Worm (Caenorhabditis elegans) whole organism, L4 larva: ENCODE measurements around the gene bath-21.

ENCODE experiments used
- F37D6.2 ChIP-seq: sonication (generic microtip); optimal IDR thresholded peaks from 2 replicates; lab custom pipeline; 2016; ENCODE audit warnings: mild to moderate bottlenecking, missing genetic modification characterization, missing compliant biosample characterization
- Y48G9A.11 ChIP-seq: fragments of 200-800 bp; sonication (Bioruptor generic); IDR thresholded peaks from 2 replicates; pipeline ENCODE4 v1.3.6; 2022; ENCODE audit warnings: missing genetic modification reagents, missing genetic modification characterization, missing compliant biosample characterization
- aha-1 ChIP-seq: fragments of 150-350 bp; peaks from one replicate; lab custom pipeline; 2014; ENCODE audit warnings: missing biosample characterization, missing genetic modification characterization
- aly-2 ChIP-seq: sonication (generic microtip); optimal IDR thresholded peaks from 2 replicates; lab custom pipeline; 2018; ENCODE audit warnings: missing biosample characterization, missing genetic modification characterization
- ceh-20 ChIP-seq: fragments of 200-800 bp; sonication (Bioruptor generic); IDR thresholded peaks from 2 replicates; pipeline ENCODE4 v1.3.6; 2022; ENCODE audit warnings: missing genetic modification reagents, missing genetic modification characterization, missing compliant biosample characterization
- ceh-28 ChIP-seq: fragments of 150-350 bp; optimal IDR thresholded peaks from 2 replicates; lab custom pipeline; 2014; ENCODE audit warnings: missing biosample characterization, missing genetic modification reagents, missing genetic modification characterization
- ces-1 ChIP-seq: fragments of 150-350 bp; sonication (generic microtip); optimal IDR thresholded peaks from 4 replicates; lab custom pipeline; 2014; ENCODE audit warnings: missing biosample characterization, missing genetic modification reagents, missing genetic modification characterization
- dmd-6 ChIP-seq: fragments of 200-800 bp; sonication (Bioruptor generic); IDR thresholded peaks from 2 replicates; pipeline ENCODE4 v1.3.6; 2022; ENCODE audit warnings: missing genetic modification reagents, missing genetic modification characterization, missing compliant biosample characterization
- dmd-8 ChIP-seq: fragments of 200-800 bp; sonication (Bioruptor generic); IDR thresholded peaks from 2 replicates; pipeline ENCODE4 v1.3.6; 2022; ENCODE audit warnings: missing genetic modification characterization, missing compliant biosample characterization
- dmd-9 ChIP-seq: fragments of 200-800 bp; sonication (Bioruptor generic); IDR thresholded peaks from 2 replicates; pipeline ENCODE4 v1.3.6; 2022; ENCODE audit warnings: missing genetic modification reagents, missing genetic modification characterization, missing compliant biosample characterization
- dpl-1 ChIP-seq: fragments of 150-350 bp; optimal IDR thresholded peaks from 2 replicates; lab custom pipeline; 2014; ENCODE audit warnings: missing biosample characterization, missing genetic modification reagents, missing genetic modification characterization
- fkh-10 ChIP-seq: fragments of 150-350 bp; optimal IDR thresholded peaks from 2 replicates; lab custom pipeline; 2014; ENCODE audit warnings: missing biosample characterization, missing genetic modification reagents, missing genetic modification characterization
- hif-1 ChIP-seq, 2 experiments: sonication (generic microtip); optimal IDR thresholded peaks; 2 replicates each; lab custom pipeline; 2016 to 2017; ENCODE audit warnings: missing compliant biosample characterization in 2 of 2, missing genetic modification characterization in 2 of 2, missing genetic modification reagents in 2 of 2, missing genotype in 2 of 2, mild to moderate bottlenecking in 1 of 2
- hlh-11 ChIP-seq: fragments of 200-800 bp; sonication (Bioruptor generic); optimal IDR thresholded peaks from 2 replicates; lab custom pipeline; 2018; ENCODE audit warnings: mild to moderate bottlenecking, missing genetic modification characterization, missing compliant biosample characterization
- hmg-1.1 ChIP-seq: fragments of 200-800 bp; sonication (Bioruptor generic); IDR thresholded peaks from 2 replicates; pipeline ENCODE4 v1.3.6; 2022; ENCODE audit warnings: missing genetic modification reagents, missing genetic modification characterization, missing compliant biosample characterization
- lin-13 ChIP-seq: fragments of 150-350 bp; optimal IDR thresholded peaks from 2 replicates; lab custom pipeline; 2014; ENCODE audit warnings: missing biosample characterization, missing genetic modification reagents, missing genetic modification characterization
- lin-15B ChIP-seq: fragments of 150-350 bp; sonication (generic microtip); optimal IDR thresholded peaks from 3 replicates; lab custom pipeline; 2014; ENCODE audit warnings: missing biosample characterization, missing genetic modification characterization
- lin-38 ChIP-seq: fragments of 200-800 bp; sonication (Bioruptor generic); IDR thresholded peaks from 2 replicates; pipeline ENCODE4 v1.3.6; 2022; ENCODE audit warnings: missing genetic modification reagents, missing genetic modification characterization, missing compliant biosample characterization
- lsy-2 ChIP-seq, 2 experiments: fragments of 150-350 bp in 1 of 2; sonication (generic microtip) in 1 of 2; optimal IDR thresholded peaks; 2 replicates each; lab custom pipeline; 2014 to 2017; ENCODE audit warnings: missing biosample characterization in 2 of 2, missing genetic modification characterization in 2 of 2
- mdl-1 ChIP-seq, 2 experiments: fragments of 150-350 bp in 1 of 2; sonication (generic microtip) in 1 of 2; optimal IDR thresholded peaks; 2 replicates each; lab custom pipeline; 2014 to 2017; ENCODE audit warnings: missing biosample characterization in 2 of 2, missing genetic modification characterization in 2 of 2
- mes-2 ChIP-seq: sonication (generic microtip); optimal IDR thresholded peaks from 2 replicates; lab custom pipeline; 2016; ENCODE audit warnings: missing genotype, mild to moderate bottlenecking, missing genetic modification characterization, missing compliant biosample characterization; ENCODE audit not compliant: poor library complexity, severe bottlenecking
- nhr-10 ChIP-seq: fragments of 150-350 bp; optimal IDR thresholded peaks from 2 replicates; lab custom pipeline; 2014; ENCODE audit warnings: missing biosample characterization, missing genetic modification characterization
- nhr-11 ChIP-seq: fragments of 150-350 bp; optimal IDR thresholded peaks from 2 replicates; lab custom pipeline; 2014; ENCODE audit warnings: missing biosample characterization, missing genetic modification characterization
- nhr-28 ChIP-seq: fragments of 150-350 bp; optimal IDR thresholded peaks from 2 replicates; lab custom pipeline; 2014; ENCODE audit warnings: missing biosample characterization, missing genetic modification characterization
- nhr-6 ChIP-seq: fragments of 150-350 bp; optimal IDR thresholded peaks from 2 replicates; lab custom pipeline; 2014; ENCODE audit warnings: missing biosample characterization, missing genetic modification characterization
- nhr-76 ChIP-seq: fragments of 150-350 bp; optimal IDR thresholded peaks from 2 replicates; lab custom pipeline; 2014; ENCODE audit warnings: missing biosample characterization, missing genetic modification characterization
- set-16 ChIP-seq: fragments of 200-800 bp; sonication (Bioruptor generic); IDR thresholded peaks from 2 replicates; pipeline ENCODE4 v1.3.6; 2022; ENCODE audit warnings: missing genetic modification reagents, missing genetic modification characterization, missing compliant biosample characterization
- skn-1 ChIP-seq: fragments of 150-350 bp; optimal IDR thresholded peaks from 2 replicates; lab custom pipeline; 2014; ENCODE audit warnings: missing biosample characterization, missing genetic modification characterization
- spr-1 ChIP-seq: sonication (generic microtip); optimal IDR thresholded peaks from 2 replicates; lab custom pipeline; 2016; ENCODE audit warnings: mild to moderate bottlenecking, missing genetic modification characterization, missing compliant biosample characterization
- unc-130 ChIP-seq: sonication (generic microtip); optimal IDR thresholded peaks from 2 replicates; lab custom pipeline; 2016; ENCODE audit warnings: missing genetic modification reagents, missing genetic modification characterization, missing compliant biosample characterization
- unc-62 ChIP-seq, 3 experiments: fragments of 150-350 bp in 1 of 3; sonication (generic microtip); optimal IDR thresholded peaks in 2 of 3; peaks in 1 of 3; 1 replicate in 1 of 3; 2 replicates in 2 of 3; lab custom pipeline; 2014 to 2017; ENCODE audit warnings: missing biosample characterization in 3 of 3, missing genetic modification characterization in 3 of 3, missing genetic modification reagents in 3 of 3, missing genotype in 1 of 3
- vab-7 ChIP-seq: fragments of 200-800 bp; sonication (Bioruptor generic); IDR thresholded peaks from 2 replicates; pipeline ENCODE4 v1.3.6; 2022; ENCODE audit warnings: missing genetic modification reagents, missing genetic modification characterization, missing compliant biosample characterization
- zag-1 ChIP-seq: fragments of 150-350 bp; optimal IDR thresholded peaks from 2 replicates; lab custom pipeline; 2014; ENCODE audit warnings: missing biosample characterization, missing genetic modification characterization
- zfp-3 ChIP-seq: fragments of 200-800 bp; sonication (Bioruptor generic); conservative IDR thresholded peaks from 2 replicates; pipeline ENCODE4 v1.3.6; 2022; ENCODE audit warnings: missing genetic modification reagents, missing genetic modification characterization, missing compliant biosample characterization
- ztf-11 ChIP-seq: fragments of 150-350 bp; optimal IDR thresholded peaks from 2 replicates; lab custom pipeline; 2014; ENCODE audit warnings: missing biosample characterization, missing genetic modification characterization

bath-21 gene

ce11 chrII:2026525-2026924 is at the start of gene bath-21:
Gene bath-21, minus strand, starts transcription at chrII:2026625.
- TF ChIP-seq ceh-28, result no peak
- no peak for TF ChIP-seq mdl-1 (tag; optimal IDR thresholded peaks at IDR 0.05; lab: Kevin White, UChicago)
- TF ChIP-seq dmd-9, result no peak
- peak in 1 of 2 experiments; percentile 84 for TF ChIP-seq unc-62 (GFP tag; optimal IDR thresholded peaks at IDR 0.05 in 1 of 2; lab: Kevin White, UChicago)
- TF ChIP-seq unc-62 (tag; optimal IDR thresholded peaks at IDR 0.05; lab: Kevin White, UChicago), result no peak
- no peak for TF ChIP-seq zfp-3 (GFP tag; lab: Robert Waterston, UW)
- TF ChIP-seq, all 104 proteins: peak for 1

- TF ChIP-seq lin-15B (tag; lab: Kevin White, UChicago) (no peak), aly-2 (tag; lab: Kevin White, UChicago) (no peak), nhr-28 (tag; lab: Kevin White, UChicago) (no peak), dmd-8 (GFP tag; lab: Robert Waterston, UW) (no peak), set-16 (GFP tag; lab: Robert Waterston, UW) (no peak), hif-1 (tag; optimal IDR thresholded peaks at IDR 0.05; lab: Kevin White, UChicago) (no peak), unc-130 (no peak), vab-7 (no peak), hlh-11 (tag; lab: Kevin White, UChicago) (no peak), F37D6.2 (tag; lab: Kevin White, UChicago) (no peak), Y48G9A.11 (no peak), skn-1 (tag; lab: Kevin White, UChicago) (no peak)
These were observed 49.1 kb upstream of the bath-21 start, which contains the start of gene F07E5.8 for ce11 chrII:2075513-2075912. Gene F07E5.8, minus strand, starts transcription at chrII:2075613.

ce11 chrII:2071429-2071828 is 45.0 kb upstream of the bath-21 start, which contains the start of gene F07E5.7:
Gene F07E5.7, minus strand, starts transcription at chrII:2071529.
- TF ChIP-seq nhr-10 (tag; lab: Kevin White, UChicago) (no peak), aha-1 (tag; lab: Kevin White, UChicago) (no peak), nhr-76 (tag; lab: Kevin White, UChicago) (no peak), nhr-6 (no peak), ztf-11 (tag; lab: Kevin White, UChicago) (no peak)

ce11 chrII:2067451-2068021 is 41.1 kb upstream of the bath-21 start, which contains the start of gene F07E5.12:
Gene F07E5.12, plus strand, starts transcription at chrII:2067971.
- TF ChIP-seq aha-1 (tag; lab: Kevin White, UChicago), result peak; percentile 23

- TF ChIP-seq unc-62 (GFP tag; optimal IDR thresholded peaks at IDR 0.05 in 1 of 2; lab: Kevin White, UChicago) (no peak), unc-62 (tag; optimal IDR thresholded peaks at IDR 0.05; lab: Kevin White, UChicago) (no peak), lin-38 (no peak), aha-1 (tag; lab: Kevin White, UChicago) (no peak)
These were observed 38.1 kb upstream of the bath-21 start, which contains the start of gene fbxb-6 for ce11 chrII:2064497-2064896. Gene fbxb-6, plus strand, starts transcription at chrII:2064797.

DNA sequence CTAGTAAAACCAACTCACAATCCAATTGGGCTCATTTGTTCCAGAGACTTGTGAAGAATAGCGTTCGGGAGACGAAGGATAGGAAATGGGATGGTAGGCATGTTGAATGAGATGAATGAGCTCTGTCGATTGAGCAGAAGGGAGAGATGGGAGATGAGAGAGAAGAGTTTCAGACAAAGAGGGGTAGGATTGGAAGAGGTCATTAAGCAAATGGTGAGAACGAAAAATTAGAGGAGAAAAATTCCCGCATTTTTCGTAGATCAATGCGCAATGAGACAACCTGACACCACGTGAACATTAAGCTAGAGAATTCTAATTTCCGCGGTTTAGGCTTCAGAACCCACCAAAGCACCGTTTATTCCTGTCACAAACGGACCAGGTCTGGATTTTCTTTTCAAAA is 37.6 kb upstream of the bath-21 start, which contains the start of gene F07E5.13:
Gene F07E5.13, minus strand, starts transcription at position 101 of the 400 bp plus-strand sequence.
- no peak for TF ChIP-seq set-16 (GFP tag; lab: Robert Waterston, UW)
- no peak for TF ChIP-seq zfp-3 (GFP tag; lab: Robert Waterston, UW)
- TF ChIP-seq ceh-20 (GFP tag; lab: Robert Waterston, UW), result no peak
- TF ChIP-seq spr-1 (tag; lab: Kevin White, UChicago), result no peak

DNA sequence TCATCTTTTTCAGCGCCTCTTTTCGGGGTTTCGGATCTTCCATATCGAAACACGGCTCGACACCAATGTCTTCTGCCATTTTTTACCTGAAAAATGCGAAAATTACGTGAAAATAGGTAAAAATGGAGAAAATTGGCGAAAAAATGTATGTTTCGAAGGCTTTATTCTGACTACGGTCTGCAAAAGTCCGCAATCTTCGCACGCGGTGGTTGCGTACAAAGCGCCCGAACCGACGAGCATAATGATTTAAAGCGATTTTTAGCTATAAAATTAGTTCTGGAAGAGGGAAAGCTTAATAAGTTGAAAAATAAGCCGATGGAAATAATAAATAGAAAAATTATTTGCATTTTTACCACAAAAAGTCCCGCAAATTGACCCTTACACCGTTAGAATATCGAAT is 32.6 kb upstream of the bath-21 start, which contains the start of gene F07E5.5:
Gene F07E5.5, minus strand, starts transcription at position 86 of the 400 bp plus-strand sequence.
- peak; percentile 48 for TF ChIP-seq nhr-28 (tag; lab: Kevin White, UChicago)
- peak; percentile 81 for TF ChIP-seq mes-2
- peak; percentile 74 to 97 for TF ChIP-seq lsy-2 (tag; optimal IDR thresholded peaks at IDR 0.05; lab: Kevin White, UChicago)
- peak; percentile 69 for TF ChIP-seq lin-38
- peak; percentile 24; the same call in 1 of the 2 replicates for TF ChIP-seq dmd-6
- TF ChIP-seq nhr-11 (tag; lab: Kevin White, UChicago), result peak; percentile 69
- peak; percentile 27; the same call in 1 of the 2 replicates for TF ChIP-seq hmg-1.1 (GFP tag; lab: Robert Waterston, UW)
- TF ChIP-seq lin-13 (GFP tag; lab: Kevin White, UChicago), result peak; percentile 45
- no peak for TF ChIP-seq zag-1
- peak; percentile 13 for TF ChIP-seq fkh-10 (GFP tag; lab: Kevin White, UChicago)
- TF ChIP-seq hif-1 (tag; optimal IDR thresholded peaks at IDR 0.05; lab: Kevin White, UChicago), result no peak
- TF ChIP-seq ces-1 (GFP tag; lab: Kevin White, UChicago), result no peak
- peak; percentile 64 for TF ChIP-seq dpl-1 (GFP tag; lab: Kevin White, UChicago)
